Worm (Caenorhabditis elegans): ENCODE data around the gene gpd-1.

ce11 chrII:10384680-10385383 lies 9.1 kb upstream of the gpd-1 start, which contains the start of gene ztf-27:
- TF ChIP-seq somi-1 (GFP tag; optimal IDR thresholded peaks at IDR 0.05) (no peak), pha-4 (tag; optimal IDR thresholded peaks at IDR 0.05) (no peak), mes-4 (tag; optimal IDR thresholded peaks at IDR 0.05) (no peak), efl-1 (GFP tag; optimal IDR thresholded peaks at IDR 0.05) (no peak), egl-18 (GFP tag; IDR thresholded peaks at IDR 0.05) (no peak), let-607 (tag; optimal IDR thresholded peaks at IDR 0.05) (no peak)
